Worm (Caenorhabditis elegans) whole organism, L1 larva: ENCODE measurements around the gene plk-3.

ENCODE experiments used
- C04F5.9 ChIP-seq: sonication (generic microtip); optimal IDR thresholded peaks from 2 replicates; lab custom pipeline; 2016; ENCODE audit warnings: missing genetic modification characterization, missing compliant biosample characterization
- aha-1 ChIP-seq: fragments of 150-350 bp; optimal IDR thresholded peaks from 2 replicates; lab custom pipeline; 2014; ENCODE audit warnings: missing biosample characterization, missing genetic modification characterization
- alr-1 ChIP-seq: fragments of 200-800 bp; sonication (Bioruptor generic); optimal IDR thresholded peaks from 2 replicates; lab custom pipeline; 2018; ENCODE audit warnings: borderline replicate concordance, mild to moderate bottlenecking, missing genetic modification characterization, missing compliant biosample characterization
- blmp-1 ChIP-seq: fragments of 150-350 bp; optimal IDR thresholded peaks from 2 replicates; lab custom pipeline; 2014; ENCODE audit warnings: missing biosample characterization, missing genetic modification characterization
- ceh-82 ChIP-seq, 3 experiments: fragments of 150-350 bp in 1 of 3; sonication (generic microtip) in 2 of 3; optimal IDR thresholded peaks; 2 replicates each; lab custom pipeline; 2014 to 2017; ENCODE audit warnings: missing biosample characterization in 3 of 3, missing genetic modification characterization in 3 of 3
- ceh-90 ChIP-seq: sonication (generic microtip); optimal IDR thresholded peaks from 2 replicates; lab custom pipeline; 2016; ENCODE audit warnings: missing genetic modification characterization, missing compliant biosample characterization
- ces-1 ChIP-seq: fragments of 150-350 bp; optimal IDR thresholded peaks from 2 replicates; lab custom pipeline; 2014; ENCODE audit warnings: missing biosample characterization, missing genetic modification reagents, missing genetic modification characterization
- dpl-1 ChIP-seq, 3 experiments: fragments of 150-350 bp in 2 of 3; sonication (generic microtip) in 1 of 3; optimal IDR thresholded peaks; 2 replicates each; lab custom pipeline; 2014 to 2017; ENCODE audit warnings: missing biosample characterization in 3 of 3, missing genetic modification characterization in 3 of 3, missing genetic modification reagents in 3 of 3
- dsc-1 ChIP-seq: sonication (generic microtip); optimal IDR thresholded peaks from 2 replicates; lab custom pipeline; 2016; ENCODE audit warnings: mild to moderate bottlenecking, missing genetic modification characterization, missing compliant biosample characterization
- efl-1 ChIP-seq, 4 experiments: fragments of 150-350 bp; optimal IDR thresholded peaks in 3 of 4; peaks in 1 of 4; 1 replicate in 1 of 4; 2 replicates in 3 of 4; lab custom pipeline; 2014; ENCODE audit warnings: missing biosample characterization in 2 of 4, missing genetic modification characterization in 2 of 4, missing genetic modification reagents in 2 of 4
- elt-2 ChIP-seq: sonication (generic microtip); optimal IDR thresholded peaks from 2 replicates; lab custom pipeline; 2016; ENCODE audit warnings: missing genetic modification characterization, mild to moderate bottlenecking, inconsistent platforms, missing compliant biosample characterization, missing genetic modification reagents
- ets-5 ChIP-seq: fragments of 200-800 bp; sonication (Bioruptor generic); IDR thresholded peaks from 2 replicates; pipeline ENCODE4 v1.3.6; 2022; ENCODE audit warnings: missing genetic modification characterization, missing compliant biosample characterization
- grh-1 ChIP-seq: fragments of 200-800 bp; sonication (Bioruptor generic); IDR thresholded peaks from 2 replicates; pipeline ENCODE4 v1.3.6; 2022; ENCODE audit warnings: missing genetic modification reagents, missing genetic modification characterization, missing compliant biosample characterization
- irx-1 ChIP-seq: sonication (generic microtip); optimal IDR thresholded peaks from 2 replicates; lab custom pipeline; 2016; ENCODE audit warnings: missing genetic modification characterization, missing compliant biosample characterization
- lin-13 ChIP-seq: fragments of 150-350 bp; optimal IDR thresholded peaks from 2 replicates; lab custom pipeline; 2014; ENCODE audit warnings: missing biosample characterization, missing genetic modification reagents, missing genetic modification characterization
- lin-14 ChIP-seq: fragments of 200-800 bp; sonication (Bioruptor generic); optimal IDR thresholded peaks from 2 replicates; lab custom pipeline; 2018; ENCODE audit warnings: mild to moderate bottlenecking, missing genetic modification characterization, moderate library complexity, missing compliant biosample characterization
- lin-39 ChIP-seq: fragments of 150-350 bp; optimal IDR thresholded peaks from 2 replicates; lab custom pipeline; 2014; ENCODE audit warnings: missing biosample characterization, missing genetic modification reagents, missing genetic modification characterization
- lir-3 ChIP-seq: sonication (generic microtip); optimal IDR thresholded peaks from 2 replicates; lab custom pipeline; 2016; ENCODE audit warnings: mild to moderate bottlenecking, missing genetic modification characterization, moderate library complexity, missing compliant biosample characterization; ENCODE audit not compliant: poor library complexity
- lsy-2 ChIP-seq, 2 experiments: fragments of 150-350 bp; optimal IDR thresholded peaks; 2 replicates each; lab custom pipeline; 2014; ENCODE audit warnings: missing biosample characterization in 2 of 2, missing genetic modification characterization in 2 of 2
- mef-2 ChIP-seq: fragments of 150-350 bp; optimal IDR thresholded peaks from 2 replicates; lab custom pipeline; 2014; ENCODE audit warnings: missing biosample characterization, missing genetic modification characterization
- nhr-19 ChIP-seq: fragments of 200-800 bp; sonication (Bioruptor generic); conservative IDR thresholded peaks from 2 replicates; pipeline ENCODE4 v1.3.6; 2022; ENCODE audit warnings: missing genetic modification characterization, missing compliant biosample characterization
- nhr-20 ChIP-seq: sonication (generic microtip); optimal IDR thresholded peaks from 2 replicates; lab custom pipeline; 2016; ENCODE audit warnings: mild to moderate bottlenecking, missing genetic modification characterization, missing compliant biosample characterization
- nhr-47 ChIP-seq: sonication (generic microtip); optimal IDR thresholded peaks from 2 replicates; lab custom pipeline; 2016; ENCODE audit warnings: mild to moderate bottlenecking, missing genetic modification characterization, moderate library complexity, missing compliant biosample characterization
- nhr-71 ChIP-seq: sonication (generic microtip); optimal IDR thresholded peaks from 2 replicates; lab custom pipeline; 2016; ENCODE audit warnings: mild to moderate bottlenecking, missing genetic modification characterization, moderate library complexity, missing compliant biosample characterization
- nhr-76 ChIP-seq: sonication (generic microtip); optimal IDR thresholded peaks from 2 replicates; lab custom pipeline; 2017; ENCODE audit warnings: missing biosample characterization, missing genetic modification characterization
- nhr-77 ChIP-seq: fragments of 150-350 bp; optimal IDR thresholded peaks from 2 replicates; lab custom pipeline; 2014; ENCODE audit warnings: missing biosample characterization, missing genetic modification characterization
- nhr-84 ChIP-seq: sonication (generic microtip); optimal IDR thresholded peaks from 2 replicates; lab custom pipeline; 2017; ENCODE audit warnings: missing biosample characterization, missing genetic modification characterization
- nhr-85 ChIP-seq: sonication (generic microtip); peaks from one replicate; lab custom pipeline; 2016; ENCODE audit warnings: missing genetic modification characterization, inconsistent platforms, missing compliant biosample characterization
- nhr-90 ChIP-seq: sonication (generic microtip); optimal IDR thresholded peaks from 2 replicates; lab custom pipeline; 2016; ENCODE audit warnings: mild to moderate bottlenecking, missing genetic modification characterization, missing compliant biosample characterization; ENCODE audit not compliant: poor library complexity
- rnt-1 ChIP-seq: sonication (generic microtip); optimal IDR thresholded peaks from 2 replicates; lab custom pipeline; 2016; ENCODE audit warnings: mild to moderate bottlenecking, missing genetic modification characterization, moderate library complexity, missing compliant biosample characterization
- skn-1 ChIP-seq: fragments of 150-350 bp; optimal IDR thresholded peaks from 2 replicates; lab custom pipeline; 2014; ENCODE audit warnings: missing biosample characterization, missing genetic modification characterization
- snpc-4 ChIP-seq: fragments of 150-350 bp; optimal IDR thresholded peaks from 2 replicates; lab custom pipeline; 2014; ENCODE audit warnings: missing biosample characterization, missing genetic modification characterization
- snu-23 ChIP-seq: sonication (generic microtip); optimal IDR thresholded peaks from 2 replicates; lab custom pipeline; 2016; ENCODE audit warnings: missing genetic modification characterization, missing compliant biosample characterization
- sox-4 ChIP-seq: sonication (generic microtip); optimal IDR thresholded peaks from 2 replicates; lab custom pipeline; 2016; ENCODE audit warnings: missing genetic modification characterization, missing compliant biosample characterization
- sptf-1 ChIP-seq: fragments of 150-350 bp; optimal IDR thresholded peaks from 2 replicates; lab custom pipeline; 2014; ENCODE audit warnings: missing biosample characterization, missing genetic modification characterization
- tbx-2 ChIP-seq: sonication (generic microtip); optimal IDR thresholded peaks from 2 replicates; lab custom pipeline; 2016; ENCODE audit warnings: missing genetic modification characterization, missing compliant biosample characterization
- unc-130 ChIP-seq: fragments of 150-350 bp; optimal IDR thresholded peaks from 2 replicates; lab custom pipeline; 2017; ENCODE audit warnings: missing biosample characterization, missing genetic modification characterization, inconsistent platforms
- unc-86 ChIP-seq: sonication (generic microtip); optimal IDR thresholded peaks from 2 replicates; lab custom pipeline; 2016; ENCODE audit warnings: missing genetic modification characterization, missing compliant biosample characterization
- vab-15 ChIP-seq: sonication (generic microtip); optimal IDR thresholded peaks from 2 replicates; lab custom pipeline; 2017; ENCODE audit warnings: missing genotype, mild to moderate bottlenecking, missing genetic modification characterization, missing compliant biosample characterization
- xbp-1 ChIP-seq: sonication (generic microtip); optimal IDR thresholded peaks from 2 replicates; lab custom pipeline; 2016; ENCODE audit warnings: missing genetic modification characterization, missing compliant biosample characterization
- zag-1 ChIP-seq: fragments of 150-350 bp; optimal IDR thresholded peaks from 2 replicates; lab custom pipeline; 2014; ENCODE audit warnings: missing biosample characterization, missing genetic modification characterization
- ztf-11 ChIP-seq, 2 experiments: sonication (generic microtip); optimal IDR thresholded peaks; 2 replicates each; lab custom pipeline; 2016 to 2017; ENCODE audit warnings: missing genetic modification characterization in 2 of 2, missing biosample characterization in 1 of 2, missing compliant biosample characterization in 1 of 2

plk-3 gene

ce11 chrIV:7428998-7429397, 44.0 kb downstream of the plk-3 start:
- TF ChIP-seq nhr-71 = peak; percentile 54
- no peak for TF ChIP-seq xbp-1 (tag; lab: Kevin White, UChicago)
- TF ChIP-seq ztf-11 (tag; optimal IDR thresholded peaks at IDR 0.05; lab: Kevin White, UChicago) = no peak
- TF ChIP-seq lin-14 (GFP tag; lab: Kevin White, UChicago) = peak; percentile 78
- no peak for TF ChIP-seq lin-13 (GFP tag; lab: Kevin White, UChicago)
- TF ChIP-seq lsy-2 (tag; optimal IDR thresholded peaks at IDR 0.05; lab: Kevin White, UChicago) = peak in 1 of 2 experiments; percentile 39
- no peak for TF ChIP-seq aha-1 (tag; lab: Kevin White, UChicago)
- TF ChIP-seq alr-1 (tag; lab: Kevin White, UChicago) = no peak
- peak; percentile 44 for TF ChIP-seq lin-39 (tag; lab: Kevin White, UChicago)
- TF ChIP-seq unc-130 = peak; percentile 37
- TF ChIP-seq rnt-1 (tag; lab: Kevin White, UChicago) = peak; percentile 82
- peak; percentile 17; the same call in 1 of the 2 replicates for TF ChIP-seq nhr-19 (GFP tag; lab: Robert Waterston, UW)
- TF ChIP-seq sptf-1 = no peak
- TF ChIP-seq ceh-82 (tag; optimal IDR thresholded peaks at IDR 0.05; lab: Kevin White, UChicago) = no peak

ce11 chrIV:7428347-7428746, 44.7 kb downstream of the plk-3 start:
- peak; percentile 55 for TF ChIP-seq rnt-1 (tag; lab: Kevin White, UChicago)
- peak; percentile 10 for TF ChIP-seq unc-130
- no peak for TF ChIP-seq unc-86
- no peak for TF ChIP-seq C04F5.9
- TF ChIP-seq efl-1 (optimal IDR thresholded peaks at IDR 0.05; lab: Kevin White, UChicago) = no peak
- TF ChIP-seq efl-1 (GFP tag; optimal IDR thresholded peaks at IDR 0.05 in 1 of 2; lab: Kevin White, UChicago) = peak in 1 of 2 experiments; percentile 79
- no peak for TF ChIP-seq snpc-4 (tag; lab: Kevin White, UChicago)
- TF ChIP-seq dpl-1 (GFP tag; optimal IDR thresholded peaks at IDR 0.05; lab: Kevin White, UChicago) = no peak
- TF ChIP-seq dsc-1 (tag; lab: Kevin White, UChicago) = peak; percentile 1
- no peak for TF ChIP-seq lin-14 (GFP tag; lab: Kevin White, UChicago)
- no peak for TF ChIP-seq skn-1
- TF ChIP-seq sox-4 (tag; lab: Kevin White, UChicago) = no peak
- TF ChIP-seq zag-1 (tag; lab: Kevin White, UChicago) = no peak
- TF ChIP-seq ceh-90 (tag; lab: Kevin White, UChicago) = no peak
- peak; percentile 6 to 33 for TF ChIP-seq lsy-2 (tag; optimal IDR thresholded peaks at IDR 0.05; lab: Kevin White, UChicago)
- no peak for TF ChIP-seq grh-1 (GFP tag; lab: Robert Waterston, UW)
- TF ChIP-seq nhr-20 (tag; lab: Kevin White, UChicago) = no peak
- TF ChIP-seq elt-2 = no peak
- no peak for TF ChIP-seq nhr-77
- no peak for TF ChIP-seq nhr-90 (tag; lab: Kevin White, UChicago)
- TF ChIP-seq ces-1 (GFP tag; lab: Kevin White, UChicago) = no peak

DNA sequence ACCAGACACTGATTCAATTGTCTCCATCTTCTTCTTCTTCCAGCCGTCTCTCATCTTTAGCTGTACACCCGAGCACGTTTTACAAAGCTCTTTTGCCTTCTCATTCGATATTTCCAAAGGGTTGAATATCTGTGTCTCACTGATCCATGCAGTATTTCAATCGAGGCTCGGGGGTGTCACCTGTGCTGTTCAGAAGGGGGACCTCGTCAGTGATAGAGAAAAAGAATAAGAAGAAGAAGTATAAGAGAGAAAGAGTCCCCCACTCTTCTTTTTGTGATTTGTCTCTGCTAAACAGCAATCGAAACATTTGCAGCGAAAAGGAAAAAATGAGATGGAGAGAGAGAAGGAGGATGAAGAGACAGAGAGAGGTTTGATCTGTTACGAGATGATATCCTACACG, 47.0 kb downstream of the plk-3 start:
- TF ChIP-seq snpc-4 (tag; lab: Kevin White, UChicago) = no peak
- peak; percentile 91 for TF ChIP-seq lin-14 (GFP tag; lab: Kevin White, UChicago)
- peak; percentile 47 for TF ChIP-seq snu-23 (GFP tag; lab: Kevin White, UChicago)
- no peak for TF ChIP-seq ets-5 (GFP tag; lab: Robert Waterston, UW)
- no peak for TF ChIP-seq nhr-47 (tag; lab: Kevin White, UChicago)
- TF ChIP-seq vab-15 (tag; lab: Kevin White, UChicago) = no peak
- peak; percentile 31 for TF ChIP-seq nhr-20 (tag; lab: Kevin White, UChicago)
- peak; percentile 14 for TF ChIP-seq tbx-2 (tag; lab: Kevin White, UChicago)
- TF ChIP-seq ceh-82 (tag; optimal IDR thresholded peaks at IDR 0.05; lab: Kevin White, UChicago) = no peak
- TF ChIP-seq sptf-1 = no peak
- TF ChIP-seq mef-2 (tag; lab: Kevin White, UChicago) = no peak
- no peak for TF ChIP-seq unc-86
- no peak for TF ChIP-seq lir-3 (tag; lab: Kevin White, UChicago)
- no peak for TF ChIP-seq irx-1 (tag; lab: Kevin White, UChicago)
- TF ChIP-seq nhr-19 (GFP tag; lab: Robert Waterston, UW) = peak; percentile 47
- TF ChIP-seq nhr-85 (tag; lab: Kevin White, UChicago) = no peak
- peak; percentile 33 for TF ChIP-seq unc-130
- TF ChIP-seq rnt-1 (tag; lab: Kevin White, UChicago) = peak; percentile 72
- TF ChIP-seq blmp-1 (tag; lab: Kevin White, UChicago) = no peak
- no peak for TF ChIP-seq nhr-76
- peak; percentile 65 for TF ChIP-seq nhr-71
- no peak for TF ChIP-seq nhr-84 (tag; lab: Kevin White, UChicago)
- peak in 1 of 2 experiments; percentile 53 for TF ChIP-seq lsy-2 (tag; optimal IDR thresholded peaks at IDR 0.05; lab: Kevin White, UChicago)
